Fruit fly (Drosophila melanogaster): Measurements from ENCODE around the gene CG11131.

Gene CG11131

dm6 chr3L:22886939-22887338 lies 11.6 kb upstream of the CG11131 start:
- TF ChIP-seq foxo (GFP tag; optimal IDR thresholded peaks at IDR 0.05) (no peak), Dfd (GFP tag; optimal IDR thresholded peaks at IDR 0.05) (no peak), h (GFP tag; optimal IDR thresholded peaks at IDR 0.05) (peak; percentile 62)

DNA sequence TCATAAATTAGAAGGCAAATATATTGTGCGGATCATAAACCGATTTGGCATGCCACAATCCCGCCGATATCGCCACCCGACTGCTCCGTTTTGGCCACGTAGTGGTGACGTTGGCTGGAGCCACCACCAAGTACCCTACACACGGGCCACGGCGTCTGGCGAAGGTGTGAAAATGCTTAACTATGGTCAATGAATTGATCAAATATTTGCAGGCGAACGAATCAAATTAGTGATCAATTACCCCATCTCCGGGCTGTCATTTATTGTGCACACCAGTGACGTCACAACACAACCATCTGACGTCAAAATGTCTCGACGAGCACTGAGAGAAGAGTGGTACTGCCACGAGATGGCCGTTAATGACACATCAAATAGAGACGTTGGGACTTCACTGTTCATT lies 10.9 kb upstream of the CG11131 start:
- TF ChIP-seq dl (GFP tag; optimal IDR thresholded peaks at IDR 0.05; ENCODE audit: insufficient read depth in 1 of 2, partially characterized antibody in 2 of 2) (no peak), Mio (GFP tag; optimal IDR thresholded peaks at IDR 0.05) (no peak), sv (GFP tag; optimal IDR thresholded peaks at IDR 0.05) (no peak), Vsx2 (GFP tag; optimal IDR thresholded peaks at IDR 0.05; ENCODE audit: partially characterized antibody) (no peak), HLH106 (tag; optimal IDR thresholded peaks at IDR 0.05) (no peak), lola (GFP tag; optimal IDR thresholded peaks at IDR 0.05) (no peak), pan (optimal IDR thresholded peaks at IDR 0.05) (no peak), Dif (GFP tag; optimal IDR thresholded peaks at IDR 0.05; ENCODE audit: partially characterized antibody) (no peak), CG9705 (GFP tag; optimal IDR thresholded peaks at IDR 0.05) (no peak), tai (GFP tag; optimal IDR thresholded peaks at IDR 0.05) (no peak), Abd-B (GFP tag; optimal IDR thresholded peaks at IDR 0.05) (no peak), N (GFP tag; optimal IDR thresholded peaks at IDR 0.05) (no peak), Hnf4 (GFP tag; optimal IDR thresholded peaks at IDR 0.05) (no peak), Jra (GFP tag; optimal IDR thresholded peaks at IDR 0.05) (no peak), Hr78 (GFP tag; optimal IDR thresholded peaks at IDR 0.05) (no peak)

dm6 chr3L:22888591-22889258 lies 9.8 kb upstream of the CG11131 start:
- TF ChIP-seq jim (GFP tag; optimal IDR thresholded peaks at IDR 0.05) (no peak), h (GFP tag; optimal IDR thresholded peaks at IDR 0.05) (peak; percentile 16), lola (GFP tag; optimal IDR thresholded peaks at IDR 0.05) (no peak)

dm6 chr3L:22890024-22890423 lies 8.5 kb upstream of the CG11131 start:
- TF ChIP-seq Rel (GFP tag; optimal IDR thresholded peaks at IDR 0.05) (no peak), Rel (tag; optimal IDR thresholded peaks at IDR 0.05) (peak; percentile 50), GATAd (GFP tag; optimal IDR thresholded peaks at IDR 0.05) (no peak), h (GFP tag; optimal IDR thresholded peaks at IDR 0.05) (peak; percentile 92)

- TF ChIP-seq dmrt93B (GFP tag; optimal IDR thresholded peaks at IDR 0.05) (no peak), Hr83 (GFP tag; optimal IDR thresholded peaks at IDR 0.05; ENCODE audit: poor library complexity, severe bottlenecking) (no peak), HLH106 (tag; optimal IDR thresholded peaks at IDR 0.05) (no peak), rgr (GFP tag; optimal IDR thresholded peaks at IDR 0.05) (no peak), CG9705 (GFP tag; optimal IDR thresholded peaks at IDR 0.05) (no peak), Dfd (GFP tag; optimal IDR thresholded peaks at IDR 0.05) (no peak), jim (GFP tag; optimal IDR thresholded peaks at IDR 0.05) (no peak)
These were observed 7.5 kb upstream of the CG11131 start for dm6 chr3L:22891009-22891408.

DNA sequence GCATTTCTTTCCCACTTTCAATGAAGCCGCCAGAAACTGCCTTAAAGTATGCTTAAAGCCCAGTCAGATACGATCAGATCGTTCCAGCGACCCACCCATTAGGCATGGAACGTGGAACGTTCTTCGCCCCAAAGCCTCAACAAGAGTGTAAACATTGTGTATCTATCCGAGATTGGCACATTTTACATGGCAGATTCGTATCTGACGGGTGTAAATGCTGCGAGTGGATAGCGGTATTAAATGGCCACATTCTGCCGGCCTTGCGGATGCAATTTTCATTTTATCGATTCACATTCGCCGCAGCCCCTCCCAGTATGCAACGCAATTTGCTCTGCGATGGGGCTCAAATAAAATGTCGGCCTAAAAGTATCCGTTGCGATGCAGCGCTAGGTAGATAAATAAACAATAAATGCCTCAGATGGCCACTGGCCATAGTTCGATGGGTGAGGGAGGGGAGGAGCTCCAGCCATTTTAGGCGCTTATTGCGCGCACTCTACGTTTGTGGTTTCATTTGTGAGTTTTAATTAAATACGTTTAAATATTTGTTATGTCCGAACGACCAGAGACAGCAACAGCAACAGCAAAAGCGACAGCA lies 3.8 kb upstream of the CG11131 start:
- TF ChIP-seq dl (GFP tag; optimal IDR thresholded peaks at IDR 0.05; ENCODE audit: insufficient read depth in 1 of 2, partially characterized antibody in 2 of 2) (no peak), foxo (GFP tag; optimal IDR thresholded peaks at IDR 0.05) (no peak), Dfd (GFP tag; optimal IDR thresholded peaks at IDR 0.05) (no peak), ey (GFP tag; optimal IDR thresholded peaks at IDR 0.05) (no peak), Myc (optimal IDR thresholded peaks at IDR 0.05) (peak; percentile 81), Dif (GFP tag; optimal IDR thresholded peaks at IDR 0.05; ENCODE audit: partially characterized antibody) (no peak), sage (GFP tag; optimal IDR thresholded peaks at IDR 0.05) (no peak), woc (GFP tag; optimal IDR thresholded peaks at IDR 0.05) (no peak), lola (GFP tag; optimal IDR thresholded peaks at IDR 0.05) (peak; percentile 21), brk (GFP tag; optimal IDR thresholded peaks at IDR 0.05) (no peak), jim (GFP tag; optimal IDR thresholded peaks at IDR 0.05) (no peak), Sp1 (GFP tag; optimal IDR thresholded peaks at IDR 0.05) (no peak), sv (GFP tag; optimal IDR thresholded peaks at IDR 0.05) (no peak), usp (GFP tag; optimal IDR thresholded peaks at IDR 0.05) (no peak), tai (GFP tag; optimal IDR thresholded peaks at IDR 0.05) (no peak), psq (GFP tag; optimal IDR thresholded peaks at IDR 0.05) (no peak), Abd-B (GFP tag; optimal IDR thresholded peaks at IDR 0.05) (peak; percentile 62), CG32264 (GFP tag; optimal IDR thresholded peaks at IDR 0.05) (no peak), Hnf4 (GFP tag; optimal IDR thresholded peaks at IDR 0.05) (no peak), N (GFP tag; optimal IDR thresholded peaks at IDR 0.05) (peak; percentile 41), HLH106 (tag; optimal IDR thresholded peaks at IDR 0.05) (no peak)
